Fruit fly (Drosophila melanogaster): ENCODE measurements around the gene GckIII.

The GckIII gene

DNA sequence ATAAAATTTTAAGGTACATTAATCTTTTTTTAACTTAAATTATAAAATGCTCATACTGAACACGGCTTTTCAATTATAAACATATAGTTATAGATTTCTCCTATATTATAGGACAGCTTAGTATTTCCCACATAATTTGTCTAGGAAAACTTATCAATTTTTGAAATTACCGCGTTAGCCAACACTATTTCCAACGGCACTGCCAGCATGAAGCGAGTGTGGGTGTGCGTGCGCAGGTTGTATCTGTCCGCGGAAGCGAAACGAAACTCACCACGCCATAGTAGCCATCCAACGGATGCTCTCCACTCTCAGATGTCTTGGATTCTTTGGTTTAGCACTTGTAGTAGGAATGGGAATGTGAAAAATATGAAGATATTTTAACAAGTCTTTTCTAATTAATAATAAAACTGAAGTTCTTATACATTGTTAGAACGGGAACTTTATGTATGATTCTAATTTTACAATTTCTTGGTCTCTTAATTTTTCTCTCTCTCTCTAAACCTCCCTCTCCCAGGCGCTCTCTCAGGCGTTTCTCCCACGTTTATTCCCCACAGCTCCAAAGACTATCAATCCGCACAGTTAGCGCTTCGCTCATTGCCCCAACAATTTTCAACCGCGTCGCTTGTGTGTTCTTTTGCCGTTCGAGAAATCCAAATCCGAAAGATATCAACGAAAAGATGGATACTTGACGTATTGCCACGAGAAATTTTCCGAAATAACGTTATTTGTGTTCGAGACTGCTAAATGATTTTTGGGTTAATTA, 31.7 kb upstream of the GckIII start, which contains the start of gene Dad (continued):
- TF ChIP-seq Bdp1 (GFP tag; optimal IDR thresholded peaks at IDR 0.05) (no peak), odd (GFP tag; optimal IDR thresholded peaks at IDR 0.05) (peak; percentile 39), CG3281 (GFP tag; optimal IDR thresholded peaks at IDR 0.05) (no peak), CG10654 (GFP tag; optimal IDR thresholded peaks at IDR 0.05) (no peak), Atf6 (GFP tag; IDR thresholded peaks at IDR 0.05) (no peak), lilli (GFP tag; optimal IDR thresholded peaks at IDR 0.05) (peak; percentile 17), jing (GFP tag; optimal IDR thresholded peaks at IDR 0.05) (no peak), CG33213 (GFP tag; optimal IDR thresholded peaks at IDR 0.05) (no peak), zf30C (GFP tag; optimal IDR thresholded peaks at IDR 0.05) (no peak), MESR4 (GFP tag; optimal IDR thresholded peaks at IDR 0.05) (no peak), Dip3 (GFP tag; optimal IDR thresholded peaks at IDR 0.05) (no peak), Dad (GFP tag; optimal IDR thresholded peaks at IDR 0.05) (peak; percentile 53), CG3407 (GFP tag; optimal IDR thresholded peaks at IDR 0.05) (no peak), Hr3 (GFP tag; optimal IDR thresholded peaks at IDR 0.05) (no peak), sens-2 (GFP tag; IDR thresholded peaks at IDR 0.05) (no peak), CG4820 (GFP tag; optimal IDR thresholded peaks at IDR 0.05) (no peak), CG6272 (GFP tag; IDR thresholded peaks at IDR 0.05) (no peak), salm (tag; optimal IDR thresholded peaks at IDR 0.05) (peak; percentile 30), CG17829 (tag; optimal IDR thresholded peaks at IDR 0.05) (no peak), Lim3 (GFP tag; IDR thresholded peaks at IDR 0.05) (no peak), CG16815 (GFP tag; optimal IDR thresholded peaks at IDR 0.05) (no peak), Hand (GFP tag; optimal IDR thresholded peaks at IDR 0.05) (peak; percentile 65), Trl (optimal IDR thresholded peaks at IDR 0.05) (peak; percentile 99 to 100), Trl (GFP tag; optimal IDR thresholded peaks at IDR 0.05) (peak; percentile 77), BtbVII (GFP tag; optimal IDR thresholded peaks at IDR 0.05) (peak; percentile 74), CG16863 (GFP tag; optimal IDR thresholded peaks at IDR 0.05) (no peak), CG17568 (GFP tag; optimal IDR thresholded peaks at IDR 0.05) (peak; percentile 58), CG34224 (GFP tag; IDR thresholded peaks at IDR 0.05; ENCODE audit: partially characterized antibody) (peak; percentile 49; the same call in 2 of the 3 replicates), fru (optimal IDR thresholded peaks at IDR 0.05) (no peak), tio (GFP tag; optimal IDR thresholded peaks at IDR 0.05) (no peak), CG16779 (GFP tag; IDR thresholded peaks at IDR 0.05) (no peak), NC2β (GFP tag; optimal IDR thresholded peaks at IDR 0.05) (no peak), Mrtf (GFP tag; IDR thresholded peaks at IDR 0.05) (no peak), Opbp (GFP tag; IDR thresholded peaks at IDR 0.05; ENCODE audit: partially characterized antibody) (0 out of 3 replicates have a peak, but pooled peaks have one; percentile 50), CG34376 (GFP tag; optimal IDR thresholded peaks at IDR 0.05) (peak; percentile 51), slbo (GFP tag; IDR thresholded peaks at IDR 0.05) (0 out of 2 replicates have a peak, but pooled peaks have one; percentile 28), Ssrp (tag; optimal IDR thresholded peaks at IDR 0.05) (no peak), CG6813 (GFP tag; optimal IDR thresholded peaks at IDR 0.05) (no peak), CG12659 (GFP tag; optimal IDR thresholded peaks at IDR 0.05) (peak; percentile 15), CoRest (tag; optimal IDR thresholded peaks at IDR 0.05) (no peak), Dbx (GFP tag; IDR thresholded peaks at IDR 0.05) (no peak), Hmx (GFP tag; optimal IDR thresholded peaks at IDR 0.05) (no peak), pzg (GFP tag; optimal IDR thresholded peaks at IDR 0.05) (peak; percentile 44), en (GFP tag; optimal IDR thresholded peaks at IDR 0.05) (no peak), CG12104 (GFP tag; optimal IDR thresholded peaks at IDR 0.05) (no peak), ham (GFP tag; IDR thresholded peaks at IDR 0.05) (no peak), CkIIα-i1 (GFP tag; IDR thresholded peaks at IDR 0.05) (no peak), ewg (GFP tag; optimal IDR thresholded peaks at IDR 0.05) (peak; percentile 99), Tbp (GFP tag; optimal IDR thresholded peaks at IDR 0.05) (no peak), Fer3 (tag; optimal IDR thresholded peaks at IDR 0.05) (no peak), CG18599 (GFP tag; optimal IDR thresholded peaks at IDR 0.05) (no peak)
